Worm (Caenorhabditis elegans): ENCODE results near the gene gsp-1.

ce11 chrV:10720876-10721275, 38.7 kb downstream of the gsp-1 start:
- TF ChIP-seq ceh-43 (GFP tag; optimal IDR thresholded peaks at IDR 0.05): no peak
- no peak for TF ChIP-seq sptf-1 (tag; optimal IDR thresholded peaks at IDR 0.05)
- TF ChIP-seq mab-5 (tag; optimal IDR thresholded peaks at IDR 0.05): no peak
- no peak for TF ChIP-seq unc-62 (GFP tag; optimal IDR thresholded peaks at IDR 0.05)
- TF ChIP-seq elt-3 (tag; optimal IDR thresholded peaks at IDR 0.05): no peak
- TF ChIP-seq ztf-11 (tag; optimal IDR thresholded peaks at IDR 0.05): no peak
- TF ChIP-seq nhr-237 (tag; optimal IDR thresholded peaks at IDR 0.05): no peak
- TF ChIP-seq blmp-1 (tag; optimal IDR thresholded peaks at IDR 0.05): no peak
- TF ChIP-seq lin-13 (tag; optimal IDR thresholded peaks at IDR 0.05): no peak
- TF ChIP-seq sem-2 (GFP tag; optimal IDR thresholded peaks at IDR 0.05): no peak

All from whole organism, mixed stage, embryonic.